Fruit fly (Drosophila melanogaster): Measurements from ENCODE around the gene Ir10a.

The Ir10a gene

dm6 chrX:11348829-11349228 is 37.8 kb upstream of the Ir10a start, which contains the start of gene CG1738 (continued):
- TF ChIP-seq Mad (GFP tag; optimal IDR thresholded peaks at IDR 0.05) (no peak), CG16863 (GFP tag; optimal IDR thresholded peaks at IDR 0.05) (no peak), mirr (GFP tag; optimal IDR thresholded peaks at IDR 0.05) (no peak), CG2120 (GFP tag; optimal IDR thresholded peaks at IDR 0.05) (peak; percentile 36), CG18599 (GFP tag; optimal IDR thresholded peaks at IDR 0.05) (no peak), NFAT (GFP tag; IDR thresholded peaks at IDR 0.05) (peak; percentile 31; the same call in 1 of the 2 replicates), C15 (GFP tag; IDR thresholded peaks at IDR 0.05) (no peak), CG13296 (GFP tag; optimal IDR thresholded peaks at IDR 0.05) (peak; percentile 1), p53 (GFP tag; optimal IDR thresholded peaks at IDR 0.05) (no peak), Dip2 (GFP tag; IDR thresholded peaks at IDR 0.05) (no peak), CG12744 (GFP tag; optimal IDR thresholded peaks at IDR 0.05) (no peak), CG11093 (GFP tag; IDR thresholded peaks at IDR 0.05) (no peak), disco-r (GFP tag; optimal IDR thresholded peaks at IDR 0.05) (no peak), ems (GFP tag; optimal IDR thresholded peaks at IDR 0.05) (no peak), gce (GFP tag; IDR thresholded peaks at IDR 0.05) (no peak), twi (tag; optimal IDR thresholded peaks at IDR 0.05) (no peak), unpg (GFP tag; optimal IDR thresholded peaks at IDR 0.05) (peak; percentile 17), CG4707 (GFP tag; optimal IDR thresholded peaks at IDR 0.05) (no peak), CG12659 (GFP tag; optimal IDR thresholded peaks at IDR 0.05) (peak; percentile 23), bcd (GFP tag; optimal IDR thresholded peaks at IDR 0.05) (no peak), CG1832 (GFP tag; optimal IDR thresholded peaks at IDR 0.05) (no peak), CG8388 (GFP tag; optimal IDR thresholded peaks at IDR 0.05) (peak; percentile 7), HLHmδ (GFP tag; optimal IDR thresholded peaks at IDR 0.05) (no peak), Mes4 (GFP tag; optimal IDR thresholded peaks at IDR 0.05) (no peak), oc (tag; optimal IDR thresholded peaks at IDR 0.05) (no peak), trem (tag; optimal IDR thresholded peaks at IDR 0.05) (peak; percentile 40), insv (GFP tag; optimal IDR thresholded peaks at IDR 0.05) (no peak), CG7987 (GFP tag; optimal IDR thresholded peaks at IDR 0.05) (no peak), cg (GFP tag; optimal IDR thresholded peaks at IDR 0.05) (no peak), D19B (GFP tag; optimal IDR thresholded peaks at IDR 0.05) (no peak), lola (GFP tag; optimal IDR thresholded peaks at IDR 0.05) (no peak), CG8924 (tag; optimal IDR thresholded peaks at IDR 0.05) (peak; percentile 5), Hsf (GFP tag; optimal IDR thresholded peaks at IDR 0.05) (peak; percentile 16), HmgZ (tag; optimal IDR thresholded peaks at IDR 0.05) (no peak), CG3847 (GFP tag; IDR thresholded peaks at IDR 0.05) (peak; percentile 65), Optix (GFP tag; IDR thresholded peaks at IDR 0.05) (no peak), ap (GFP tag; IDR thresholded peaks at IDR 0.05) (no peak), CG6791 (GFP tag; IDR thresholded peaks at IDR 0.05; ENCODE audit: partially characterized antibody) (no peak), run (tag; optimal IDR thresholded peaks at IDR 0.05) (no peak), CG17186 (GFP tag; optimal IDR thresholded peaks at IDR 0.05) (no peak), aop (GFP tag; IDR thresholded peaks at IDR 0.05) (no peak), CG15011 (GFP tag; optimal IDR thresholded peaks at IDR 0.05) (no peak), bowl (GFP tag; IDR thresholded peaks at IDR 0.05) (no peak), chm (GFP tag; IDR thresholded peaks at IDR 0.05) (no peak), Ptx1 (GFP tag; IDR thresholded peaks at IDR 0.05) (peak; percentile 40), Deaf1 (tag; optimal IDR thresholded peaks at IDR 0.05) (no peak), BEAF-32 (GFP tag; optimal IDR thresholded peaks at IDR 0.05) (peak; percentile 8), CG11504 (tag; optimal IDR thresholded peaks at IDR 0.05) (peak; percentile 26), CG11398 (GFP tag; optimal IDR thresholded peaks at IDR 0.05) (no peak), CG14860 (GFP tag; IDR thresholded peaks at IDR 0.05; ENCODE audit: partially characterized antibody) (no peak), CG9876 (GFP tag; optimal IDR thresholded peaks at IDR 0.05) (no peak)
